Fruit fly (Drosophila melanogaster) whole organism, embryonic: ENCODE measurements around the gene Sk1.

Experiments used
- Atf3 ChIP-seq: fragments of 200-800 bp; sonication (Bioruptor generic); optimal IDR thresholded peaks from 3 replicates; lab custom pipeline; 2016; ENCODE audit warnings: missing biosample characterization, missing genetic modification characterization
- CG10462 ChIP-seq: fragments of 200-800 bp; sonication (Bioruptor generic); optimal IDR thresholded peaks from 2 replicates; lab custom pipeline; 2016; ENCODE audit warnings: missing biosample characterization, missing genetic modification characterization
- CG11695 ChIP-seq: fragments of 200-800 bp; sonication (Bioruptor generic); IDR thresholded peaks from 3 replicates; pipeline ENCODE4 v1.3.6; 2022; ENCODE audit warnings: missing biosample characterization, missing genetic modification characterization
- CG12071 ChIP-seq: fragments of 200-800 bp; sonication (Bioruptor generic); optimal IDR thresholded peaks from 3 replicates; lab custom pipeline; 2018; ENCODE audit warnings: missing biosample characterization, mild to moderate bottlenecking, missing genetic modification characterization
- CG15601 ChIP-seq: fragments of 200-800 bp; sonication (Bioruptor generic); optimal IDR thresholded peaks from 3 replicates; lab custom pipeline; 2019; ENCODE audit warnings: missing biosample characterization, mild to moderate bottlenecking, missing genetic modification characterization, moderate library complexity
- CG15696 ChIP-seq: fragments of 200-800 bp; sonication (Bioruptor generic); optimal IDR thresholded peaks from 2 replicates; lab custom pipeline; 2019; ENCODE audit warnings: missing biosample characterization, mild to moderate bottlenecking, missing genetic modification characterization, moderate library complexity
- CG2202 ChIP-seq: fragments of 200-800 bp; sonication (Bioruptor generic); optimal IDR thresholded peaks from 2 replicates; lab custom pipeline; 2018; ENCODE audit warnings: missing biosample characterization, mild to moderate bottlenecking, missing genetic modification characterization
- CG30020 ChIP-seq: fragments of 200-800 bp; optimal IDR thresholded peaks from 2 replicates; lab custom pipeline; 2019; ENCODE audit warnings: missing biosample characterization, mild to moderate bottlenecking, missing genetic modification characterization, moderate library complexity
- CG31441 ChIP-seq: fragments of 200-800 bp; sonication (Bioruptor generic); IDR thresholded peaks from 2 replicates; pipeline ENCODE4 v1.3.6; 2022; ENCODE audit warnings: missing biosample characterization, missing genetic modification characterization
- CG34376 ChIP-seq: fragments of 200-800 bp; sonication (Bioruptor generic); optimal IDR thresholded peaks from 2 replicates; lab custom pipeline; 2018; ENCODE audit warnings: missing biosample characterization, mild to moderate bottlenecking, missing genetic modification characterization
- CG3726 ChIP-seq: fragments of 200-800 bp; sonication (Bioruptor generic); IDR thresholded peaks from 3 replicates; pipeline ENCODE4, ENCODE4 v1.3.6; 2022; ENCODE audit warnings: missing biosample characterization, missing genetic modification characterization
- CG4328 ChIP-seq: fragments of 200-800 bp; sonication (Bioruptor generic); optimal IDR thresholded peaks from 3 replicates; lab custom pipeline; 2017; ENCODE audit warnings: missing biosample characterization, missing genetic modification reagents, missing genetic modification characterization
- CG4617 ChIP-seq: fragments of 200-800 bp; sonication (Bioruptor generic); optimal IDR thresholded peaks from 3 replicates; lab custom pipeline; 2016; ENCODE audit warnings: missing biosample characterization, missing genetic modification characterization, borderline replicate concordance
- CG8281 ChIP-seq: fragments of 200-800 bp; sonication (Bioruptor generic); optimal IDR thresholded peaks from 2 replicates; lab custom pipeline; 2018; ENCODE audit warnings: missing biosample characterization, mild to moderate bottlenecking, missing genetic modification characterization, moderate library complexity
- Chrac-16 ChIP-seq: fragments of 200-800 bp; sonication (Bioruptor generic); optimal IDR thresholded peaks from 3 replicates; lab custom pipeline; 2016; ENCODE audit warnings: missing biosample characterization, missing genetic modification characterization
- Dek ChIP-seq: fragments of 200-800 bp; sonication (Bioruptor generic); optimal IDR thresholded peaks from 3 replicates; lab custom pipeline; 2019; ENCODE audit warnings: missing biosample characterization, mild to moderate bottlenecking, missing genetic modification characterization, moderate library complexity
- Dfd ChIP-seq, 2 experiments: fragments of >200 bp; optimal IDR thresholded peaks; 2 replicates each; lab custom pipeline; 2017; ENCODE audit warnings: missing biosample characterization in 2 of 2, missing genetic modification characterization in 2 of 2
- HmgZ ChIP-seq: fragments of 200-800 bp; sonication (Bioruptor generic); optimal IDR thresholded peaks from 2 replicates; lab custom pipeline; 2018; ENCODE audit warnings: missing biosample characterization, mild to moderate bottlenecking, missing genetic modification characterization
- Hr3 ChIP-seq: fragments of 200-800 bp; sonication (Bioruptor generic); optimal IDR thresholded peaks from 3 replicates; lab custom pipeline; 2016; ENCODE audit warnings: missing biosample characterization, missing genetic modification characterization
- Hr51 ChIP-seq, 2 experiments: fragments of 200-800 bp; sonication (Bioruptor generic); optimal IDR thresholded peaks; 2 replicates in 1 of 2; 3 replicates in 1 of 2; lab custom pipeline; 2016 to 2018; ENCODE audit warnings: missing biosample characterization in 2 of 2, missing genetic modification characterization in 2 of 2, mild to moderate bottlenecking in 1 of 2, moderate library complexity in 1 of 2
- Jarid2 ChIP-seq: fragments of 200-800 bp; sonication (Bioruptor generic); optimal IDR thresholded peaks from 3 replicates; lab custom pipeline; 2017; ENCODE audit warnings: mild to moderate bottlenecking, missing biosample characterization, missing genetic modification reagents, missing genetic modification characterization
- MBD-R2 ChIP-seq: fragments of 200-800 bp; sonication (Bioruptor generic); IDR thresholded peaks from 2 replicates; pipeline ENCODE4 v1.3.6; 2022; ENCODE audit warnings: missing biosample characterization, missing genetic modification characterization
- Pdp1 ChIP-seq, 2 experiments: fragments of 200-800 bp; sonication (Bioruptor generic); optimal IDR thresholded peaks; 3 replicates each; lab custom pipeline; 2016; ENCODE audit warnings: missing biosample characterization in 2 of 2, missing genetic modification characterization in 2 of 2, mild to moderate bottlenecking in 1 of 2, moderate library complexity in 1 of 2
- Six4 ChIP-seq: fragments of 200-800 bp; sonication (Bioruptor generic); optimal IDR thresholded peaks from 2 replicates; lab custom pipeline; 2016; ENCODE audit warnings: missing biosample characterization, missing genetic modification characterization
- Sox102F ChIP-seq: fragments of 200-800 bp; sonication (Bioruptor generic); optimal IDR thresholded peaks from 2 replicates; lab custom pipeline; 2018; ENCODE audit warnings: missing biosample characterization, mild to moderate bottlenecking, missing genetic modification characterization, moderate library complexity
- Xrp1 ChIP-seq: fragments of 200-800 bp; sonication (Bioruptor generic); IDR thresholded peaks from 2 replicates; pipeline ENCODE4 v1.3.6; 2022; ENCODE audit warnings: missing biosample characterization, missing genetic modification characterization
- ash1 ChIP-seq: fragments of 200-800 bp; sonication (Bioruptor generic); optimal IDR thresholded peaks from 2 replicates; lab custom pipeline; 2018; ENCODE audit warnings: missing biosample characterization, mild to moderate bottlenecking, missing genetic modification characterization
- bcd ChIP-seq: fragments of 200-800 bp; sonication (Bioruptor generic); optimal IDR thresholded peaks from 2 replicates; lab custom pipeline; 2017; ENCODE audit warnings: missing biosample characterization, mild to moderate bottlenecking, missing genetic modification characterization
- ci ChIP-seq: fragments of 200-800 bp; sonication (Bioruptor generic); IDR thresholded peaks from 3 replicates; pipeline ENCODE4 v1.3.6; 2022; ENCODE audit warnings: missing biosample characterization, missing genetic modification characterization
- croc ChIP-seq: fragments of 200-800 bp; sonication (Bioruptor generic); conservative IDR thresholded peaks from 3 replicates; pipeline ENCODE4 v1.3.6; 2022; ENCODE audit warnings: missing biosample characterization, missing genetic modification characterization
- crp ChIP-seq, 2 experiments: fragments of 200-800 bp; sonication (Bioruptor generic); optimal IDR thresholded peaks; 2 replicates in 1 of 2; 3 replicates in 1 of 2; lab custom pipeline; 2017; ENCODE audit warnings: missing biosample characterization in 2 of 2, missing genetic modification characterization in 2 of 2, mild to moderate bottlenecking in 1 of 2, moderate library complexity in 1 of 2
- eve ChIP-seq, 2 experiments: fragments of >200 bp; optimal IDR thresholded peaks; 2 replicates each; lab custom pipeline; 2017; ENCODE audit warnings: missing biosample characterization in 2 of 2, missing genetic modification characterization in 2 of 2
- exex ChIP-seq: fragments of 200-800 bp; sonication (Bioruptor generic); optimal IDR thresholded peaks from 4 replicates; lab custom pipeline; 2018; ENCODE audit warnings: missing biosample characterization, mild to moderate bottlenecking, missing genetic modification characterization, moderate library complexity
- fd3F ChIP-seq: fragments of 200-800 bp; sonication (Bioruptor generic); optimal IDR thresholded peaks from 2 replicates; lab custom pipeline; 2018; ENCODE audit warnings: missing biosample characterization, mild to moderate bottlenecking, missing genetic modification characterization, moderate library complexity
- gfzf ChIP-seq: fragments of 200-800 bp; sonication (Bioruptor generic); optimal IDR thresholded peaks from 2 replicates; lab custom pipeline; 2016; ENCODE audit warnings: missing biosample characterization, mild to moderate bottlenecking, missing genetic modification characterization, moderate library complexity
- gt ChIP-seq: fragments of 200-800 bp; sonication (Bioruptor generic); IDR thresholded peaks from 2 replicates; pipeline ENCODE4 v1.3.6; 2022; ENCODE audit warnings: missing biosample characterization, missing genetic modification characterization
- h ChIP-seq: fragments of >200 bp; optimal IDR thresholded peaks from 2 replicates; lab custom pipeline; 2017
- ind ChIP-seq: fragments of 200-800 bp; sonication (Bioruptor generic); optimal IDR thresholded peaks from 3 replicates; lab custom pipeline; 2016; ENCODE audit warnings: missing biosample characterization, missing genetic modification characterization
- nau ChIP-seq: fragments of 200-800 bp; sonication (Bioruptor generic); optimal IDR thresholded peaks from 3 replicates; lab custom pipeline; 2017; ENCODE audit warnings: missing biosample characterization, mild to moderate bottlenecking, missing genetic modification characterization, missing genetic modification reagents
- nmo ChIP-seq: fragments of 200-800 bp; sonication (Bioruptor generic); optimal IDR thresholded peaks from 2 replicates; lab custom pipeline; 2018; ENCODE audit warnings: missing biosample characterization, mild to moderate bottlenecking, missing genetic modification characterization, moderate library complexity
- pan ChIP-seq, 4 experiments: fragments of >200 bp in 3 of 4; fragments of 200-800 bp in 1 of 4; sonication (Bioruptor generic) in 1 of 4; optimal IDR thresholded peaks in 3 of 4; IDR thresholded peaks in 1 of 4; 2 replicates each; pipeline versions ENCODE4 v1.3.6 to Lab custom; 2017 to 2022; ENCODE audit warnings: missing biosample characterization in 2 of 4, missing genetic modification characterization in 2 of 4, mixed read lengths in 1 of 4
- psq ChIP-seq: fragments of 200-800 bp; sonication (Bioruptor generic); optimal IDR thresholded peaks from 2 replicates; lab custom pipeline; 2017; ENCODE audit warnings: missing biosample characterization, missing genetic modification characterization
- row ChIP-seq: fragments of 200-800 bp; sonication (Bioruptor generic); IDR thresholded peaks from 3 replicates; pipeline ENCODE4 v1.3.6; 2022; ENCODE audit warnings: missing biosample characterization, missing genetic modification characterization
- sna ChIP-seq: fragments of 200-800 bp; sonication (Bioruptor generic); IDR thresholded peaks from 2 replicates; pipeline ENCODE4 v1.3.6; 2022; ENCODE audit warnings: missing biosample characterization, missing genetic modification characterization; ENCODE audit not compliant: partially characterized antibody
- sug ChIP-seq: fragments of 200-800 bp; optimal IDR thresholded peaks from 2 replicates; lab custom pipeline; 2019; ENCODE audit warnings: missing biosample characterization, mild to moderate bottlenecking, missing genetic modification characterization, moderate library complexity
- tap ChIP-seq: fragments of 200-800 bp; optimal IDR thresholded peaks from 3 replicates; lab custom pipeline; 2019; ENCODE audit warnings: missing biosample characterization, mild to moderate bottlenecking, missing genetic modification characterization, moderate library complexity
- zen ChIP-seq: fragments of 200-800 bp; sonication (Bioruptor generic); optimal IDR thresholded peaks from 3 replicates; lab custom pipeline; 2018; ENCODE audit warnings: missing biosample characterization, mild to moderate bottlenecking, missing genetic modification characterization, moderate library complexity
- zfh2 ChIP-seq: fragments of 200-800 bp; sonication (Bioruptor generic); optimal IDR thresholded peaks from 2 replicates; lab custom pipeline; 2016; ENCODE audit warnings: missing biosample characterization, missing genetic modification characterization

Gene Sk1

dm6 chrX:11441829-11442634 is at the start of gene Sk1 (continued):
- no peak for TF ChIP-seq fd3F (GFP tag; lab: Kevin White, UChicago)
- no peak for TF ChIP-seq CG4328 (GFP tag; lab: Kevin White, UChicago)
- TF ChIP-seq Hr51 (GFP tag; optimal IDR thresholded peaks at IDR 0.05; lab: Kevin White, UChicago), result peak in 1 of 2 experiments; percentile 4
- TF ChIP-seq row, result peak; percentile 20; the same call in 1 of the 3 replicates
- no peak for TF ChIP-seq Atf3 (GFP tag; lab: Kevin White, UChicago)
- 0 out of 3 replicates have a peak, but pooled peaks have one; percentile 18 for TF ChIP-seq CG11695
- TF ChIP-seq sug (tag; lab: Kevin White, UChicago), result peak; percentile 34
- no peak for TF ChIP-seq sna (GFP tag; lab: Robert Waterston, UW)
- no peak for TF ChIP-seq eve (GFP tag; optimal IDR thresholded peaks at IDR 0.05; lab: Kevin White, UChicago)
- no peak for TF ChIP-seq Hr3
- no peak for TF ChIP-seq Chrac-16
- TF ChIP-seq crp (GFP tag; optimal IDR thresholded peaks at IDR 0.05; lab: Kevin White, UChicago), result no peak
- peak; percentile 42 for TF ChIP-seq exex (tag; lab: Kevin White, UChicago)
- TF ChIP-seq croc, result no peak
- no peak for TF ChIP-seq psq (GFP tag; lab: Kevin White, UChicago)
- peak; percentile 12 for TF ChIP-seq ind (GFP tag; lab: Kevin White, UChicago)
- no peak for TF ChIP-seq CG8281
- TF ChIP-seq CG30020 (tag; lab: Kevin White, UChicago), result no peak
- TF ChIP-seq gt (GFP tag; lab: Robert Waterston, UW), result no peak
- no peak for TF ChIP-seq CG3726
- no peak for TF ChIP-seq Six4 (GFP tag; lab: Kevin White, UChicago)
- peak; percentile 18; the same call in 1 of the 2 replicates for TF ChIP-seq Xrp1 (GFP tag; lab: Robert Waterston, UW)
- TF ChIP-seq ash1 (GFP tag; lab: Kevin White, UChicago), result no peak
- no peak for TF ChIP-seq CG15696 (tag; lab: Kevin White, UChicago)
- peak in 1 of 2 experiments; percentile 31 for TF ChIP-seq Pdp1 (GFP tag; optimal IDR thresholded peaks at IDR 0.05; lab: Kevin White, UChicago)
- peak; percentile 53; the same call in 1 of the 3 replicates for TF ChIP-seq ci (GFP tag; lab: Robert Waterston, UW)
- TF ChIP-seq CG2202 (tag; lab: Kevin White, UChicago), result no peak
- no peak for TF ChIP-seq CG10462 (GFP tag; lab: Kevin White, UChicago)
- no peak for TF ChIP-seq zen (tag; lab: Kevin White, UChicago)
- TF ChIP-seq CG31441 (GFP tag; lab: Robert Waterston, UW), result no peak
- TF ChIP-seq zfh2, result no peak
- no peak for TF ChIP-seq h (lab: Kevin White, UChicago)
- TF ChIP-seq CG15601 (tag; lab: Kevin White, UChicago), result no peak
- no peak for TF ChIP-seq Dek (tag; lab: Kevin White, UChicago)
- no peak for TF ChIP-seq MBD-R2
- TF ChIP-seq CG12071 (GFP tag; lab: Kevin White, UChicago), result no peak
- peak; percentile 6 for TF ChIP-seq HmgZ (tag; lab: Kevin White, UChicago)
- no peak for TF ChIP-seq CG4617
- no peak for TF ChIP-seq Dfd (GFP tag; optimal IDR thresholded peaks at IDR 0.05; lab: Kevin White, UChicago)
- no peak for TF ChIP-seq Jarid2 (GFP tag; lab: Kevin White, UChicago)
- TF ChIP-seq CG34376 (GFP tag; lab: Kevin White, UChicago), result peak; percentile 88
- no peak for TF ChIP-seq pan (optimal IDR thresholded peaks at IDR 0.05; lab: Kevin White, UChicago)
- peak in 1 of 2 experiments; percentile 11 for TF ChIP-seq pan (GFP tag; optimal IDR thresholded peaks at IDR 0.05 in 1 of 2, IDR thresholded peaks at IDR 0.05 in 1 of 2)
- peak; percentile 23 for TF ChIP-seq Sox102F (GFP tag; lab: Kevin White, UChicago)
- no peak for TF ChIP-seq nmo (GFP tag; lab: Kevin White, UChicago)
- no peak for TF ChIP-seq bcd
- TF ChIP-seq gfzf (GFP tag; lab: Kevin White, UChicago), result no peak
- no peak for TF ChIP-seq nau (GFP tag; lab: Kevin White, UChicago)
- TF ChIP-seq tap (tag; lab: Kevin White, UChicago), result no peak
